Fruit fly (Drosophila melanogaster) whole organism, adult: ENCODE results near the gene chp.

Source experiments
- CG11617 ChIP-seq: fragments of 200-800 bp; sonication (Bioruptor generic); optimal IDR thresholded peaks from 2 replicates; lab custom pipeline; 2017; ENCODE audit warnings: mild to moderate bottlenecking, missing biosample characterization, missing genetic modification reagents, missing genetic modification characterization
- CG12768 ChIP-seq: fragments of 200-800 bp; sonication (Bioruptor generic); optimal IDR thresholded peaks from 2 replicates; lab custom pipeline; 2017; ENCODE audit warnings: missing biosample characterization, missing genetic modification characterization, mild to moderate bottlenecking, moderate library complexity, missing genetic modification reagents
- CG14711 ChIP-seq: fragments of 200-800 bp; sonication (Bioruptor generic); optimal IDR thresholded peaks from 2 replicates; lab custom pipeline; 2018; ENCODE audit warnings: missing biosample characterization, mild to moderate bottlenecking, missing genetic modification characterization, moderate library complexity
- CG1620 ChIP-seq: fragments of 200-800 bp; sonication (Bioruptor generic); optimal IDR thresholded peaks from 2 replicates; lab custom pipeline; 2016; ENCODE audit warnings: missing biosample characterization, missing genetic modification characterization
- CG33017 ChIP-seq: fragments of 200-800 bp; sonication (Bioruptor generic); optimal IDR thresholded peaks from 2 replicates; lab custom pipeline; 2018; ENCODE audit warnings: missing biosample characterization, mild to moderate bottlenecking, missing genetic modification characterization, moderate library complexity
- CG5204 ChIP-seq: fragments of 200-800 bp; sonication (Bioruptor generic); optimal IDR thresholded peaks from 2 replicates; lab custom pipeline; 2016; ENCODE audit warnings: missing biosample characterization, missing genetic modification characterization
- CG7045 ChIP-seq: fragments of 200-800 bp; sonication (Bioruptor generic); optimal IDR thresholded peaks from 2 replicates; lab custom pipeline; 2017; ENCODE audit warnings: missing biosample characterization, mild to moderate bottlenecking, missing genetic modification characterization
- CG7101 ChIP-seq: fragments of 200-800 bp; sonication (Bioruptor generic); optimal IDR thresholded peaks from 2 replicates; lab custom pipeline; 2018; ENCODE audit warnings: missing biosample characterization, mild to moderate bottlenecking, missing genetic modification characterization, moderate library complexity
- Clk ChIP-seq: fragments of 200-800 bp; sonication (Bioruptor generic); optimal IDR thresholded peaks from 2 replicates; lab custom pipeline; 2017; ENCODE audit warnings: missing biosample characterization, missing genetic modification characterization
- Crg-1 ChIP-seq: fragments of 200-800 bp; sonication (Bioruptor generic); optimal IDR thresholded peaks from 2 replicates; lab custom pipeline; 2016; ENCODE audit warnings: missing biosample characterization, missing genetic modification characterization
- Hr96 ChIP-seq: fragments of 200-800 bp; sonication (Bioruptor generic); optimal IDR thresholded peaks from 2 replicates; lab custom pipeline; 2016; ENCODE audit warnings: missing biosample characterization, missing genetic modification characterization
- Mnt ChIP-seq: fragments of 200-800 bp; sonication (Bioruptor generic); optimal IDR thresholded peaks from 2 replicates; lab custom pipeline; 2016; ENCODE audit warnings: missing biosample characterization, mild to moderate bottlenecking, missing genetic modification characterization
- bab1 ChIP-seq: fragments of 200-800 bp; sonication (Bioruptor generic); optimal IDR thresholded peaks from 3 replicates; lab custom pipeline; 2019; ENCODE audit warnings: missing biosample characterization, mild to moderate bottlenecking, missing genetic modification characterization, moderate library complexity
- cic ChIP-seq: fragments of 200-800 bp; sonication (Bioruptor generic); optimal IDR thresholded peaks from 2 replicates; lab custom pipeline; 2017; ENCODE audit warnings: missing biosample characterization, mild to moderate bottlenecking, missing genetic modification characterization, moderate library complexity
- cnc ChIP-seq, 2 experiments: fragments of >200 bp; optimal IDR thresholded peaks; 2 replicates each; lab custom pipeline; 2017
- kay ChIP-seq: fragments of 200-800 bp; sonication (Bioruptor generic); peaks from one replicate; lab custom pipeline; 2016; ENCODE audit warnings: missing biosample characterization, missing genetic modification characterization, borderline replicate concordance
- ovo ChIP-seq: fragments of 200-800 bp; sonication (Bioruptor generic); optimal IDR thresholded peaks from 2 replicates; lab custom pipeline; 2016; ENCODE audit warnings: missing biosample characterization, missing genetic modification characterization
- pad ChIP-seq: fragments of 200-800 bp; sonication (Bioruptor generic); optimal IDR thresholded peaks from 3 replicates; lab custom pipeline; 2017; ENCODE audit warnings: missing biosample characterization, missing genetic modification characterization, mild to moderate bottlenecking, moderate library complexity, missing genetic modification reagents
- tj ChIP-seq: fragments of 200-800 bp; sonication (Bioruptor generic); optimal IDR thresholded peaks from 3 replicates; lab custom pipeline; 2017; ENCODE audit warnings: missing biosample characterization, mild to moderate bottlenecking, missing genetic modification characterization, moderate library complexity
- toe ChIP-seq: fragments of 200-800 bp; sonication (Bioruptor generic); optimal IDR thresholded peaks from 2 replicates; lab custom pipeline; 2016; ENCODE audit warnings: missing biosample characterization, missing genetic modification characterization

The chp gene

dm6 chr3R:31225043-31225681 is 14.6 kb upstream of the chp start:
- TF ChIP-seq CG1620 (no peak), CG5204 (GFP tag; lab: Kevin White, UChicago) (no peak), toe (GFP tag; lab: Kevin White, UChicago) (no peak), Hr96 (GFP tag; lab: Kevin White, UChicago) (peak; percentile 8), Clk (GFP tag; lab: Kevin White, UChicago) (no peak), Crg-1 (GFP tag; lab: Kevin White, UChicago) (peak; percentile 5), CG12768 (GFP tag; lab: Kevin White, UChicago) (peak; percentile 1), CG33017 (tag; lab: Kevin White, UChicago) (peak; percentile 53), CG7101 (tag; lab: Kevin White, UChicago) (peak; percentile 70), cnc (optimal IDR thresholded peaks at IDR 0.05; lab: Kevin White, UChicago) (no peak), kay (GFP tag; lab: Kevin White, UChicago) (no peak), Mnt (peak; percentile 81), CG14711 (tag; lab: Kevin White, UChicago) (peak; percentile 34), tj (GFP tag; lab: Kevin White, UChicago) (peak; percentile 12), CG11617 (GFP tag; lab: Kevin White, UChicago) (peak; percentile 64), bab1 (GFP tag; lab: Kevin White, UChicago) (no peak), CG7045 (GFP tag; lab: Kevin White, UChicago) (no peak), cic (no peak), pad (GFP tag; lab: Kevin White, UChicago) (peak; percentile 2), ovo (GFP tag; lab: Kevin White, UChicago) (no peak)

- peak; percentile 72 for TF ChIP-seq cic
- TF ChIP-seq CG5204 (GFP tag; lab: Kevin White, UChicago): no peak
Observed at dm6 chr3R:31223971-31224860, 13.7 kb upstream of the chp start.

dm6 chr3R:31222890-31223569 is 12.5 kb upstream of the chp start:
- TF ChIP-seq CG11617 (GFP tag; lab: Kevin White, UChicago): no peak
- TF ChIP-seq bab1 (GFP tag; lab: Kevin White, UChicago): no peak
- TF ChIP-seq ovo (GFP tag; lab: Kevin White, UChicago): no peak
- TF ChIP-seq toe (GFP tag; lab: Kevin White, UChicago): no peak
- no peak for TF ChIP-seq Clk (GFP tag; lab: Kevin White, UChicago)
- no peak for TF ChIP-seq CG7101 (tag; lab: Kevin White, UChicago)
- TF ChIP-seq cic: no peak
- no peak for TF ChIP-seq CG7045 (GFP tag; lab: Kevin White, UChicago)
- no peak for TF ChIP-seq cnc (optimal IDR thresholded peaks at IDR 0.05; lab: Kevin White, UChicago)
- TF ChIP-seq CG33017 (tag; lab: Kevin White, UChicago): no peak
- no peak for TF ChIP-seq Mnt
- no peak for TF ChIP-seq CG1620
- no peak for TF ChIP-seq Crg-1 (GFP tag; lab: Kevin White, UChicago)
- no peak for TF ChIP-seq pad (GFP tag; lab: Kevin White, UChicago)
- TF ChIP-seq tj (GFP tag; lab: Kevin White, UChicago): no peak
- no peak for TF ChIP-seq CG12768 (GFP tag; lab: Kevin White, UChicago)
- TF ChIP-seq kay (GFP tag; lab: Kevin White, UChicago): no peak
- no peak for TF ChIP-seq Hr96 (GFP tag; lab: Kevin White, UChicago)
- no peak for TF ChIP-seq CG14711 (tag; lab: Kevin White, UChicago)

dm6 chr3R:31222125-31222889 is 11.8 kb upstream of the chp start:
- TF ChIP-seq CG7045 (GFP tag; lab: Kevin White, UChicago) (peak; percentile 69), CG11617 (GFP tag; lab: Kevin White, UChicago) (peak; percentile 63), CG1620 (no peak), Clk (GFP tag; lab: Kevin White, UChicago) (no peak), CG33017 (tag; lab: Kevin White, UChicago) (peak; percentile 63), CG5204 (GFP tag; lab: Kevin White, UChicago) (no peak), Hr96 (GFP tag; lab: Kevin White, UChicago) (peak; percentile 42), cic (no peak), Mnt (no peak), CG12768 (GFP tag; lab: Kevin White, UChicago) (no peak), Crg-1 (GFP tag; lab: Kevin White, UChicago) (no peak), cnc (optimal IDR thresholded peaks at IDR 0.05; lab: Kevin White, UChicago) (no peak), bab1 (GFP tag; lab: Kevin White, UChicago) (no peak), ovo (GFP tag; lab: Kevin White, UChicago) (peak; percentile 17), kay (GFP tag; lab: Kevin White, UChicago) (no peak), tj (GFP tag; lab: Kevin White, UChicago) (no peak), toe (GFP tag; lab: Kevin White, UChicago) (no peak), pad (GFP tag; lab: Kevin White, UChicago) (peak; percentile 13), CG7101 (tag; lab: Kevin White, UChicago) (peak; percentile 56), CG14711 (tag; lab: Kevin White, UChicago) (no peak)
